ENCODE assay signal across 4 fruit fly cellular contexts in genomic region chr3R:5108034-5108433, dm6.
TF ChIP-seq lines count a peak whose summit lies in the region.

No protein-coding gene starts in this region.

- peak; percentile 55 for TF ChIP-seq CTCF in whole organism, embryonic (GFP tag; optimal IDR thresholded peaks at IDR 0.05; lab: Kevin White, UChicago)

TF ChIP-seq in whole organism, adult, 20 proteins besides CTCF, POLR2A, EP300 and RAD21:
- TF ChIP-seq Clk (GFP tag; optimal IDR thresholded peaks at IDR 0.05; lab: Kevin White, UChicago) (no peak), CG5204 (GFP tag; optimal IDR thresholded peaks at IDR 0.05; lab: Kevin White, UChicago) (no peak), kay (GFP tag; lab: Kevin White, UChicago; ENCODE audit: borderline replicate concordance) (peak; percentile 82), ovo (GFP tag; optimal IDR thresholded peaks at IDR 0.05; lab: Kevin White, UChicago) (peak; percentile 56), CG1620 (GFP tag; optimal IDR thresholded peaks at IDR 0.05; lab: Kevin White, UChicago) (no peak), bab1 (GFP tag; optimal IDR thresholded peaks at IDR 0.05; lab: Kevin White, UChicago) (no peak), tj (GFP tag; optimal IDR thresholded peaks at IDR 0.05; lab: Kevin White, UChicago) (no peak), toe (GFP tag; optimal IDR thresholded peaks at IDR 0.05; lab: Kevin White, UChicago) (no peak), CG11617 (GFP tag; optimal IDR thresholded peaks at IDR 0.05; lab: Kevin White, UChicago) (peak; percentile 5), cic (GFP tag; optimal IDR thresholded peaks at IDR 0.05; lab: Kevin White, UChicago) (no peak), cnc (optimal IDR thresholded peaks at IDR 0.05; lab: Kevin White, UChicago) (no peak), CG7101 (tag; optimal IDR thresholded peaks at IDR 0.05; lab: Kevin White, UChicago) (peak; percentile 36), CG7045 (GFP tag; optimal IDR thresholded peaks at IDR 0.05; lab: Kevin White, UChicago) (no peak), Crg-1 (GFP tag; optimal IDR thresholded peaks at IDR 0.05; lab: Kevin White, UChicago) (no peak), Mnt (GFP tag; optimal IDR thresholded peaks at IDR 0.05; lab: Kevin White, UChicago) (no peak), CG12768 (GFP tag; optimal IDR thresholded peaks at IDR 0.05; lab: Kevin White, UChicago) (no peak), Hr96 (GFP tag; optimal IDR thresholded peaks at IDR 0.05; lab: Kevin White, UChicago) (peak; percentile 0), CG14711 (tag; optimal IDR thresholded peaks at IDR 0.05; lab: Kevin White, UChicago) (peak; percentile 30), CG33017 (tag; optimal IDR thresholded peaks at IDR 0.05; lab: Kevin White, UChicago) (no peak), pad (GFP tag; optimal IDR thresholded peaks at IDR 0.05; lab: Kevin White, UChicago) (peak; percentile 13)

TF ChIP-seq in whole organism, embryonic, 481 proteins besides CTCF, POLR2A, EP300 and RAD21 (continues in another document):
- TF ChIP-seq Med (GFP tag; lab: Kevin White, UChicago) (peak; percentile 98), ato (GFP tag; IDR thresholded peaks at IDR 0.05; lab: Robert Waterston, UW; ENCODE audit: partially characterized antibody) (no peak), CG14050 (GFP tag; IDR thresholded peaks at IDR 0.05; lab: Robert Waterston, UW) (no peak; the same call in 2 of the 3 replicates), CoRest (tag; optimal IDR thresholded peaks at IDR 0.05; lab: Kevin White, UChicago) (peak; percentile 91), CHES-1-like (GFP tag; optimal IDR thresholded peaks at IDR 0.05; lab: Kevin White, UChicago) (peak; percentile 87), CG13775 (GFP tag; optimal IDR thresholded peaks at IDR 0.05; lab: Kevin White, UChicago) (peak; percentile 65), ranshi (GFP tag; IDR thresholded peaks at IDR 0.05; lab: Robert Waterston, UW) (peak; percentile 69), ATbp (GFP tag; optimal IDR thresholded peaks at IDR 0.05; lab: Kevin White, UChicago) (peak; percentile 95), CG1603 (tag; optimal IDR thresholded peaks at IDR 0.05; lab: Kevin White, UChicago) (peak; percentile 87), CG7357 (GFP tag; IDR thresholded peaks at IDR 0.05; lab: Robert Waterston, UW) (peak; percentile 47; the same call in 1 of the 3 replicates), CG10274 (GFP tag; optimal IDR thresholded peaks at IDR 0.05; lab: Kevin White, UChicago) (peak; percentile 73), Nf-YC (tag; optimal IDR thresholded peaks at IDR 0.05; lab: Kevin White, UChicago) (peak; percentile 32), aop (GFP tag; IDR thresholded peaks at IDR 0.05; lab: Robert Waterston, UW) (no peak), D19A (tag; optimal IDR thresholded peaks at IDR 0.05; lab: Kevin White, UChicago) (peak; percentile 75), knrl (GFP tag; IDR thresholded peaks at IDR 0.05; lab: Robert Waterston, UW; ENCODE audit: partially characterized antibody) (no peak), her (GFP tag; optimal IDR thresholded peaks at IDR 0.05; lab: Kevin White, UChicago) (peak; percentile 75), CG10147 (GFP tag; optimal IDR thresholded peaks at IDR 0.05; lab: Kevin White, UChicago) (peak; percentile 89), GATAe (GFP tag; conservative IDR thresholded peaks at IDR 0.05; lab: Robert Waterston, UW) (0 out of 2 replicates have a peak, but pooled peaks have one; percentile 22), Hmr (GFP tag; optimal IDR thresholded peaks at IDR 0.05; lab: Kevin White, UChicago) (peak; percentile 94), CG8089 (GFP tag; optimal IDR thresholded peaks at IDR 0.05; lab: Kevin White, UChicago) (peak; percentile 89), Bteb2 (GFP tag; optimal IDR thresholded peaks at IDR 0.05; lab: Kevin White, UChicago) (peak; percentile 88), CG12299 (tag; optimal IDR thresholded peaks at IDR 0.05; lab: Kevin White, UChicago) (peak; percentile 91), luna (GFP tag; optimal IDR thresholded peaks at IDR 0.05; lab: Kevin White, UChicago) (peak; percentile 53), CG10431 (GFP tag; optimal IDR thresholded peaks at IDR 0.05; lab: Kevin White, UChicago) (peak; percentile 87)

TF ChIP-seq in whole organism, prepupa, 60 proteins besides CTCF, POLR2A, EP300 and RAD21:
- peak; percentile 100 for TF ChIP-seq fkh (GFP tag; optimal IDR thresholded peaks at IDR 0.05; lab: Kevin White, UChicago)
- TF ChIP-seq CG6808 (GFP tag; optimal IDR thresholded peaks at IDR 0.05; lab: Kevin White, UChicago) = no peak

TF ChIP-seq in whole organism, wandering third instar larva, 38 proteins besides CTCF, POLR2A, EP300 and RAD21:
- TF ChIP-seq CrebA (GFP tag; optimal IDR thresholded peaks at IDR 0.05; lab: Kevin White, UChicago; ENCODE audit: borderline replicate concordance) = no peak
- peak; percentile 26 for TF ChIP-seq OdsH (GFP tag; optimal IDR thresholded peaks at IDR 0.05; lab: Kevin White, UChicago)
- no peak for TF ChIP-seq tai (GFP tag; optimal IDR thresholded peaks at IDR 0.05; lab: Kevin White, UChicago)
- TF ChIP-seq foxo (GFP tag; optimal IDR thresholded peaks at IDR 0.05; lab: Kevin White, UChicago) = peak in 1 of 2 experiments; percentile 26
- TF ChIP-seq dsf (GFP tag; optimal IDR thresholded peaks at IDR 0.05; lab: Kevin White, UChicago; ENCODE audit: borderline replicate concordance) = no peak
- TF ChIP-seq h (GFP tag; optimal IDR thresholded peaks at IDR 0.05; lab: Kevin White, UChicago) = peak; percentile 53
- TF ChIP-seq rgr (GFP tag; optimal IDR thresholded peaks at IDR 0.05; lab: Kevin White, UChicago) = peak; percentile 57
- TF ChIP-seq dl (GFP tag; optimal IDR thresholded peaks at IDR 0.05; lab: Kevin White, UChicago; ENCODE audit: insufficient read depth in 1 of 2, partially characterized antibody in 2 of 2) = no peak
- peak; percentile 69 for TF ChIP-seq sv (GFP tag; optimal IDR thresholded peaks at IDR 0.05; lab: Kevin White, UChicago)
- no peak for TF ChIP-seq Abd-B (GFP tag; optimal IDR thresholded peaks at IDR 0.05; lab: Kevin White, UChicago)
